Fruit fly (Drosophila melanogaster): ENCODE results near the gene Pdp1.
A peak's percentile ranks its signal among the peaks of the same experiment; 100 is the strongest.

DNA sequence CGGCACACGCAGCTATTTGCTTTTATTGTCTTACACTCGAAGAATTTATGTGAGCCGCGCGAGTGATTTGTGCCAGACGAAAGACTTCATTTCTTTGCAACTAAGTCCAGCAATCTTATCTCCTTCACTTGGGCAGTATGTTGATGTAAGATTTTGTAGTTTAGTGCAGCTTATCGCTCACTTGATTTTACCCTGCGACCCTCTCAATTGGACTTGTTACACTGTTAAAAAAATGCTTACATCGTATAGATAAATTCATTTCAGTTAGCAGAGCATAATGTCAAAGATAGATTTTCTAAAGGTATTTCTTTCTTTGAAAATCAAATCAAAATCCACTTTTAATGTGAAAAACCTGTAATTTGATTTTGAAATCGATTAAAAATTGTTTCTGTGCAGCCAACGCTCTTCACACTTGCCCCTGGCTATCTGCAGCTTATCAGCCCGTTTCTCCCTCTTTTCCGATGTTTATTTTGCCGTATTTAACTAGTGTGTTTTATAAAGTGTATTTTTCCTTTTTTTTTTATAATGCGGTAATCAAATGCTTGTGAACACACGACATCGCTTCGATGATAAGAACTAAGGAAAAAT is 16.3 kb downstream of the Pdp1 start:
- TF ChIP-seq Vsx2 (GFP tag; optimal IDR thresholded peaks at IDR 0.05; ENCODE audit: partially characterized antibody) (no peak), pan (optimal IDR thresholded peaks at IDR 0.05) (no peak), br (GFP tag; optimal IDR thresholded peaks at IDR 0.05) (peak; percentile 54), usp (GFP tag; optimal IDR thresholded peaks at IDR 0.05) (no peak), dsf (GFP tag; optimal IDR thresholded peaks at IDR 0.05; ENCODE audit: borderline replicate concordance) (no peak), woc (GFP tag; optimal IDR thresholded peaks at IDR 0.05) (peak; percentile 22), lola (GFP tag; optimal IDR thresholded peaks at IDR 0.05) (no peak), Abd-B (GFP tag; optimal IDR thresholded peaks at IDR 0.05) (no peak), Jra (GFP tag; optimal IDR thresholded peaks at IDR 0.05) (no peak), h (GFP tag; optimal IDR thresholded peaks at IDR 0.05) (peak; percentile 80), N (GFP tag; optimal IDR thresholded peaks at IDR 0.05) (no peak)

All from whole organism, wandering third instar larva.